Fruit fly (Drosophila melanogaster) Kc167 (cell line): ENCODE measurements around the gene wls.

Source experiments
- Sin3A ChIP-seq: fragments of >200 bp; optimal IDR thresholded peaks from 2 replicates; lab custom pipeline; 2018; ENCODE audit warnings: missing external identifiers
- h ChIP-seq: fragments of >200 bp; optimal IDR thresholded peaks from 3 replicates; lab custom pipeline; 2018; ENCODE audit warnings: missing external identifiers
- insv ChIP-seq: fragments of >200 bp; optimal IDR thresholded peaks from 3 replicates; lab custom pipeline; 2018; ENCODE audit warnings: missing external identifiers
- psq ChIP-seq: fragments of >200 bp; optimal IDR thresholded peaks from 2 replicates; lab custom pipeline; 2017; ENCODE audit warnings: missing external identifiers
- ttk ChIP-seq: sonication (Bioruptor generic); optimal IDR thresholded peaks from 2 replicates; lab custom pipeline; 2017; ENCODE audit warnings: missing external identifiers

dm6 chr3L:11124439-11124838 lies 45.0 kb downstream of the wls start:
- TF ChIP-seq Sin3A (lab: Kevin White, UChicago) (no peak), h (no peak), psq (lab: Kevin White, UChicago) (no peak), ttk (no peak), insv (lab: Kevin White, UChicago) (no peak)
